Fruit fly (Drosophila melanogaster) S2 (cell line): ENCODE results near the gene rb.

Experiments used
- CG8478 ChIP-seq: fragments of >200 bp; optimal IDR thresholded peaks from 2 replicates; lab custom pipeline; 2018
- CTCF ChIP-seq, 2 experiments: fragments of >200 bp; optimal IDR thresholded peaks; 2 replicates each; lab custom pipeline; 2018

The rb gene

dm6 chrX:4540430-4540932 is at the start of gene rb, which contains the start of gene CHOp24:
Gene rb (minus strand): TSS chrX:4540626.
Gene CHOp24 (plus strand): TSS chrX:4540908.
- no peak for TF ChIP-seq CG8478
- TF ChIP-seq CTCF (optimal IDR thresholded peaks at IDR 0.05; lab: Kevin White, UChicago), result no peak

- no peak for TF ChIP-seq CTCF (optimal IDR thresholded peaks at IDR 0.05; lab: Kevin White, UChicago)
- TF ChIP-seq CG8478, result no peak
These were observed 48.6 kb upstream of the rb start for dm6 chrX:4588981-4589380.

dm6 chrX:4587584-4587983 is 47.2 kb upstream of the rb start:
- TF ChIP-seq CTCF (optimal IDR thresholded peaks at IDR 0.05; lab: Kevin White, UChicago) (no peak), CG8478 (no peak)

- TF ChIP-seq CG8478 (no peak), CTCF (optimal IDR thresholded peaks at IDR 0.05; lab: Kevin White, UChicago) (no peak)
These were observed 42.0 kb upstream of the rb start for dm6 chrX:4582422-4582821.

dm6 chrX:4581769-4582168 is 41.3 kb upstream of the rb start:
- TF ChIP-seq CTCF (optimal IDR thresholded peaks at IDR 0.05; lab: Kevin White, UChicago) (no peak), CG8478 (no peak)

- TF ChIP-seq CTCF (optimal IDR thresholded peaks at IDR 0.05; lab: Kevin White, UChicago), result no peak
- no peak for TF ChIP-seq CG8478
These were observed 33.5 kb upstream of the rb start for dm6 chrX:4573971-4574370.

dm6 chrX:4571829-4572228 is 31.4 kb upstream of the rb start, which contains the start of gene CG12684:
Gene CG12684 (minus strand): TSS chrX:4571929.
- TF ChIP-seq CTCF (optimal IDR thresholded peaks at IDR 0.05; lab: Kevin White, UChicago), result no peak
- TF ChIP-seq CG8478, result no peak

- TF ChIP-seq CTCF (optimal IDR thresholded peaks at IDR 0.05; lab: Kevin White, UChicago), result no peak
- TF ChIP-seq CG8478, result no peak
These were observed 24.5 kb upstream of the rb start for dm6 chrX:4564962-4565361.

dm6 chrX:4563980-4564379 is 23.6 kb upstream of the rb start:
- TF ChIP-seq CG8478, result no peak
- no peak for TF ChIP-seq CTCF (optimal IDR thresholded peaks at IDR 0.05; lab: Kevin White, UChicago)

dm6 chrX:4560182-4560845 is 19.9 kb upstream of the rb start:
- TF ChIP-seq CG8478, result no peak
- peak; percentile 79 for TF ChIP-seq CTCF (optimal IDR thresholded peaks at IDR 0.05; lab: Kevin White, UChicago)

- TF ChIP-seq CG8478 (no peak), CTCF (optimal IDR thresholded peaks at IDR 0.05; lab: Kevin White, UChicago) (no peak)
These were observed 17.3 kb upstream of the rb start, which contains the start of gene CG3546 for dm6 chrX:4557772-4558171. Gene CG3546 (plus strand): TSS chrX:4558072.

dm6 chrX:4555833-4556232 is 15.4 kb upstream of the rb start:
- TF ChIP-seq CTCF (optimal IDR thresholded peaks at IDR 0.05; lab: Kevin White, UChicago), result no peak
- no peak for TF ChIP-seq CG8478

dm6 chrX:4554718-4555117 is 14.3 kb upstream of the rb start:
- TF ChIP-seq CTCF (optimal IDR thresholded peaks at IDR 0.05; lab: Kevin White, UChicago), result no peak
- no peak for TF ChIP-seq CG8478

dm6 chrX:4553999-4554398 is 13.6 kb upstream of the rb start, which contains the start of gene CG11444:
Gene CG11444 (minus strand): TSS chrX:4554398.
- TF ChIP-seq CTCF (optimal IDR thresholded peaks at IDR 0.05; lab: Kevin White, UChicago) (peak; percentile 95 to 97), CG8478 (no peak)

- no peak for TF ChIP-seq CG8478
- TF ChIP-seq CTCF (optimal IDR thresholded peaks at IDR 0.05; lab: Kevin White, UChicago), result peak in 1 of 2 experiments; percentile 15
These were observed 11.3 kb upstream of the rb start, which contains the start of the genes CG11436 and CG3527 for dm6 chrX:4551717-4552116. Gene CG11436 (minus strand): TSS chrX:4551878. Gene CG3527 (plus strand): TSS chrX:4551973.

- TF ChIP-seq CG8478 (no peak), CTCF (optimal IDR thresholded peaks at IDR 0.05; lab: Kevin White, UChicago) (no peak)
These were observed 8.2 kb upstream of the rb start, which contains the start of the genes Usf and CG15912 for dm6 chrX:4548611-4549120. Gene Usf (minus strand): TSS chrX:4548794. Gene CG15912 (plus strand): TSS chrX:4549070.
